Fruit fly (Drosophila melanogaster) whole organism, embryonic: ENCODE data around the gene OtopLb.

Experiments used
- Atf3 ChIP-seq: fragments of 200-800 bp; sonication (Bioruptor generic); optimal IDR thresholded peaks from 3 replicates; lab custom pipeline; 2016; ENCODE audit warnings: missing biosample characterization, missing genetic modification characterization
- CG12219 ChIP-seq: fragments of 200-800 bp; sonication (Bioruptor generic); optimal IDR thresholded peaks from 3 replicates; lab custom pipeline; 2018; ENCODE audit warnings: missing biosample characterization, mild to moderate bottlenecking, missing genetic modification characterization
- CG1233 ChIP-seq: fragments of 200-800 bp; sonication (Bioruptor generic); optimal IDR thresholded peaks from 4 replicates; lab custom pipeline; 2018; ENCODE audit warnings: missing biosample characterization, mild to moderate bottlenecking, missing genetic modification characterization
- CG13123 ChIP-seq: fragments of 200-800 bp; sonication (Bioruptor generic); optimal IDR thresholded peaks from 2 replicates; lab custom pipeline; 2016; ENCODE audit warnings: missing biosample characterization, missing genetic modification characterization
- CG1602 ChIP-seq: fragments of 200-800 bp; sonication (Bioruptor generic); optimal IDR thresholded peaks from 3 replicates; lab custom pipeline; 2016; ENCODE audit warnings: missing biosample characterization, missing genetic modification characterization
- CG2129 ChIP-seq: fragments of 200-800 bp; sonication (Bioruptor generic); IDR thresholded peaks from 2 replicates; pipeline ENCODE4 v1.3.6; 2022; ENCODE audit warnings: missing biosample characterization, missing genetic modification characterization; ENCODE audit not compliant: partially characterized antibody
- CG2199 ChIP-seq: fragments of 200-800 bp; sonication (Bioruptor generic); IDR thresholded peaks from 3 replicates; pipeline ENCODE4 v1.3.6; 2022; ENCODE audit warnings: missing biosample characterization, missing genetic modification characterization
- CG2875 ChIP-seq: fragments of 200-800 bp; sonication (Bioruptor generic); optimal IDR thresholded peaks from 2 replicates; lab custom pipeline; 2017; ENCODE audit warnings: missing biosample characterization, mild to moderate bottlenecking, missing genetic modification characterization, missing genetic modification reagents
- CG3163 ChIP-seq: fragments of 200-800 bp; sonication (Bioruptor generic); optimal IDR thresholded peaks from 3 replicates; lab custom pipeline; 2016; ENCODE audit warnings: missing biosample characterization, missing genetic modification characterization
- CG33213 ChIP-seq: fragments of 200-800 bp; sonication (Bioruptor generic); optimal IDR thresholded peaks from 3 replicates; lab custom pipeline; 2016; ENCODE audit warnings: missing biosample characterization, missing genetic modification characterization
- CG34376 ChIP-seq: fragments of 200-800 bp; sonication (Bioruptor generic); optimal IDR thresholded peaks from 2 replicates; lab custom pipeline; 2018; ENCODE audit warnings: missing biosample characterization, mild to moderate bottlenecking, missing genetic modification characterization
- CG3838 ChIP-seq: fragments of 200-800 bp; sonication (Bioruptor generic); optimal IDR thresholded peaks from 3 replicates; lab custom pipeline; 2016; ENCODE audit warnings: missing biosample characterization, missing genetic modification characterization
- CG6175 ChIP-seq: fragments of 200-800 bp; sonication (Bioruptor generic); IDR thresholded peaks from 3 replicates; pipeline ENCODE4 v1.3.6; 2022; ENCODE audit warnings: missing biosample characterization, missing genetic modification characterization
- CG6654 ChIP-seq: fragments of 200-800 bp; sonication (Bioruptor generic); optimal IDR thresholded peaks from 2 replicates; lab custom pipeline; 2017; ENCODE audit warnings: missing biosample characterization, mild to moderate bottlenecking, missing genetic modification characterization
- CG6683 ChIP-seq: fragments of 200-800 bp; sonication (Bioruptor generic); optimal IDR thresholded peaks from 2 replicates; lab custom pipeline; 2017; ENCODE audit warnings: missing biosample characterization, mild to moderate bottlenecking, missing genetic modification characterization, missing genetic modification reagents
- CG7745 ChIP-seq: fragments of 200-800 bp; sonication (Bioruptor generic); optimal IDR thresholded peaks from 2 replicates; lab custom pipeline; 2018; ENCODE audit warnings: missing biosample characterization, mild to moderate bottlenecking, missing genetic modification characterization, moderate library complexity
- CG8281 ChIP-seq: fragments of 200-800 bp; sonication (Bioruptor generic); optimal IDR thresholded peaks from 2 replicates; lab custom pipeline; 2018; ENCODE audit warnings: missing biosample characterization, mild to moderate bottlenecking, missing genetic modification characterization, moderate library complexity
- CG9817 ChIP-seq: fragments of 200-800 bp; sonication (Bioruptor generic); optimal IDR thresholded peaks from 2 replicates; lab custom pipeline; 2018; ENCODE audit warnings: missing biosample characterization, mild to moderate bottlenecking, missing genetic modification characterization, moderate library complexity
- CHES-1-like ChIP-seq: fragments of 200-800 bp; sonication (Bioruptor generic); optimal IDR thresholded peaks from 2 replicates; lab custom pipeline; 2016; ENCODE audit warnings: missing biosample characterization, missing genetic modification characterization
- Dek ChIP-seq: fragments of 200-800 bp; sonication (Bioruptor generic); optimal IDR thresholded peaks from 3 replicates; lab custom pipeline; 2019; ENCODE audit warnings: missing biosample characterization, mild to moderate bottlenecking, missing genetic modification characterization, moderate library complexity
- Elba2 ChIP-seq: fragments of 200-800 bp; sonication (Bioruptor generic); optimal IDR thresholded peaks from 3 replicates; lab custom pipeline; 2016; ENCODE audit warnings: missing biosample characterization, missing genetic modification characterization
- HLH54F ChIP-seq: fragments of 200-800 bp; sonication (Bioruptor generic); optimal IDR thresholded peaks from 3 replicates; lab custom pipeline; 2016; ENCODE audit warnings: missing biosample characterization, missing genetic modification characterization
- Hr51 ChIP-seq, 2 experiments: fragments of 200-800 bp; sonication (Bioruptor generic); optimal IDR thresholded peaks; 2 replicates in 1 of 2; 3 replicates in 1 of 2; lab custom pipeline; 2016 to 2018; ENCODE audit warnings: missing biosample characterization in 2 of 2, missing genetic modification characterization in 2 of 2, mild to moderate bottlenecking in 1 of 2, moderate library complexity in 1 of 2
- Hr78 ChIP-seq, 2 experiments: fragments of 200-800 bp in 1 of 2; fragments of >200 bp in 1 of 2; sonication (Bioruptor generic) in 1 of 2; optimal IDR thresholded peaks; 2 replicates each; lab custom pipeline; 2017 to 2019; ENCODE audit warnings: missing biosample characterization in 2 of 2, missing genetic modification characterization in 2 of 2, mild to moderate bottlenecking in 1 of 2, moderate library complexity in 1 of 2
- Lpt ChIP-seq: fragments of >200 bp; optimal IDR thresholded peaks from 2 replicates; lab custom pipeline; 2018; ENCODE audit warnings: missing biosample characterization, missing genetic modification characterization
- Neu2 ChIP-seq: fragments of 200-800 bp; sonication (Bioruptor generic); optimal IDR thresholded peaks from 3 replicates; lab custom pipeline; 2016; ENCODE audit warnings: missing biosample characterization, missing genetic modification characterization, borderline replicate concordance
- PHDP ChIP-seq: fragments of 200-800 bp; sonication (Bioruptor generic); optimal IDR thresholded peaks from 3 replicates; lab custom pipeline; 2018; ENCODE audit warnings: missing biosample characterization, mild to moderate bottlenecking, missing genetic modification characterization, moderate library complexity
- Sry-δ ChIP-seq: fragments of 200-800 bp; sonication (Bioruptor generic); optimal IDR thresholded peaks from 2 replicates; lab custom pipeline; 2016; ENCODE audit warnings: missing biosample characterization, missing genetic modification characterization
- Vsx1 ChIP-seq: fragments of 200-800 bp; sonication (Bioruptor generic); optimal IDR thresholded peaks from 2 replicates; lab custom pipeline; 2017; ENCODE audit warnings: missing biosample characterization, mild to moderate bottlenecking, missing genetic modification characterization, missing genetic modification reagents
- Xrp1 ChIP-seq: fragments of 200-800 bp; sonication (Bioruptor generic); IDR thresholded peaks from 2 replicates; pipeline ENCODE4 v1.3.6; 2022; ENCODE audit warnings: missing biosample characterization, missing genetic modification characterization
- abd-A ChIP-seq: fragments of 200-800 bp; sonication (Bioruptor generic); optimal IDR thresholded peaks from 3 replicates; lab custom pipeline; 2019; ENCODE audit warnings: missing biosample characterization, mild to moderate bottlenecking, missing genetic modification characterization, moderate library complexity
- ac ChIP-seq: fragments of 200-800 bp; sonication (Bioruptor generic); optimal IDR thresholded peaks from 3 replicates; lab custom pipeline; 2017; ENCODE audit warnings: missing biosample characterization, mild to moderate bottlenecking, missing genetic modification characterization
- ash1 ChIP-seq: fragments of 200-800 bp; sonication (Bioruptor generic); optimal IDR thresholded peaks from 2 replicates; lab custom pipeline; 2018; ENCODE audit warnings: missing biosample characterization, mild to moderate bottlenecking, missing genetic modification characterization
- ci ChIP-seq: fragments of 200-800 bp; sonication (Bioruptor generic); IDR thresholded peaks from 3 replicates; pipeline ENCODE4 v1.3.6; 2022; ENCODE audit warnings: missing biosample characterization, missing genetic modification characterization
- croc ChIP-seq: fragments of 200-800 bp; sonication (Bioruptor generic); conservative IDR thresholded peaks from 3 replicates; pipeline ENCODE4 v1.3.6; 2022; ENCODE audit warnings: missing biosample characterization, missing genetic modification characterization
- crol ChIP-seq: fragments of 200-800 bp; sonication (Bioruptor generic); IDR thresholded peaks from 2 replicates; pipeline ENCODE4 v1.3.6; 2022; ENCODE audit warnings: missing biosample characterization, missing genetic modification characterization
- crp ChIP-seq, 2 experiments: fragments of 200-800 bp; sonication (Bioruptor generic); optimal IDR thresholded peaks; 2 replicates in 1 of 2; 3 replicates in 1 of 2; lab custom pipeline; 2017; ENCODE audit warnings: missing biosample characterization in 2 of 2, missing genetic modification characterization in 2 of 2, mild to moderate bottlenecking in 1 of 2, moderate library complexity in 1 of 2
- cwo ChIP-seq: fragments of 200-800 bp; sonication (Bioruptor generic); optimal IDR thresholded peaks from 3 replicates; lab custom pipeline; 2017; ENCODE audit warnings: missing biosample characterization, missing genetic modification characterization, mild to moderate bottlenecking, moderate library complexity, missing genetic modification reagents
- dan ChIP-seq: fragments of 200-800 bp; sonication (Bioruptor generic); IDR thresholded peaks from 2 replicates; pipeline ENCODE4 v1.3.6; 2022; ENCODE audit warnings: missing biosample characterization, missing genetic modification characterization
- dati ChIP-seq: fragments of 200-800 bp; sonication (Bioruptor generic); IDR thresholded peaks from 2 replicates; pipeline ENCODE4 v1.3.6; 2022; ENCODE audit warnings: missing biosample characterization, missing genetic modification characterization
- eyg ChIP-seq: fragments of 200-800 bp; sonication (Bioruptor generic); optimal IDR thresholded peaks from 3 replicates; lab custom pipeline; 2016; ENCODE audit warnings: missing biosample characterization, missing genetic modification characterization
- gfzf ChIP-seq: fragments of 200-800 bp; sonication (Bioruptor generic); optimal IDR thresholded peaks from 2 replicates; lab custom pipeline; 2016; ENCODE audit warnings: missing biosample characterization, mild to moderate bottlenecking, missing genetic modification characterization, moderate library complexity
- grau ChIP-seq: fragments of 200-800 bp; optimal IDR thresholded peaks from 3 replicates; lab custom pipeline; 2019; ENCODE audit warnings: missing biosample characterization, mild to moderate bottlenecking, missing genetic modification characterization, moderate library complexity
- gt ChIP-seq: fragments of 200-800 bp; sonication (Bioruptor generic); IDR thresholded peaks from 2 replicates; pipeline ENCODE4 v1.3.6; 2022; ENCODE audit warnings: missing biosample characterization, missing genetic modification characterization
- klu ChIP-seq: fragments of 200-800 bp; sonication (Bioruptor generic); IDR thresholded peaks from 2 replicates; pipeline ENCODE4 v1.3.6; 2022; ENCODE audit warnings: missing biosample characterization, missing genetic modification characterization
- pum ChIP-seq: fragments of 200-800 bp; sonication (Bioruptor generic); optimal IDR thresholded peaks from 2 replicates; lab custom pipeline; 2016; ENCODE audit warnings: missing biosample characterization, missing genetic modification characterization
- row ChIP-seq: fragments of 200-800 bp; sonication (Bioruptor generic); IDR thresholded peaks from 3 replicates; pipeline ENCODE4 v1.3.6; 2022; ENCODE audit warnings: missing biosample characterization, missing genetic modification characterization
- salm ChIP-seq: fragments of 200-800 bp; sonication (Bioruptor generic); optimal IDR thresholded peaks from 2 replicates; lab custom pipeline; 2018; ENCODE audit warnings: missing biosample characterization, mild to moderate bottlenecking, missing genetic modification characterization
- tin ChIP-seq: fragments of 200-800 bp; sonication (Bioruptor generic); optimal IDR thresholded peaks from 3 replicates; lab custom pipeline; 2016; ENCODE audit warnings: missing biosample characterization, missing genetic modification characterization
- tio ChIP-seq: fragments of 200-800 bp; sonication (Bioruptor generic); optimal IDR thresholded peaks from 2 replicates; lab custom pipeline; 2017; ENCODE audit warnings: missing biosample characterization, missing genetic modification characterization, inconsistent platforms
- twi ChIP-seq: fragments of 200-800 bp; optimal IDR thresholded peaks from 2 replicates; lab custom pipeline; 2019; ENCODE audit warnings: missing biosample characterization, mild to moderate bottlenecking, missing genetic modification characterization, moderate library complexity

OtopLb gene

dm6 chr2L:3298065-3298469 lies 17.7 kb upstream of the OtopLb start (continued):
- no peak for TF ChIP-seq CG6175 (GFP tag; lab: Robert Waterston, UW)
- no peak for TF ChIP-seq Elba2
- TF ChIP-seq HLH54F (GFP tag; lab: Kevin White, UChicago) = no peak
- no peak for TF ChIP-seq CG9817 (tag; lab: Kevin White, UChicago)
- TF ChIP-seq twi (tag; lab: Kevin White, UChicago) = peak; percentile 89
- TF ChIP-seq Hr51 (GFP tag; optimal IDR thresholded peaks at IDR 0.05; lab: Kevin White, UChicago) = no peak
- peak; percentile 79 for TF ChIP-seq CG34376 (GFP tag; lab: Kevin White, UChicago)
- TF ChIP-seq CG3838 (GFP tag; lab: Kevin White, UChicago) = no peak
- TF ChIP-seq Dek (tag; lab: Kevin White, UChicago) = no peak
- TF ChIP-seq CG6683 = no peak
- TF ChIP-seq Hr78 (GFP tag; optimal IDR thresholded peaks at IDR 0.05; lab: Kevin White, UChicago) = peak in 1 of 2 experiments; percentile 51
- no peak for TF ChIP-seq crp (GFP tag; optimal IDR thresholded peaks at IDR 0.05; lab: Kevin White, UChicago)
- TF ChIP-seq Neu2 (GFP tag; lab: Kevin White, UChicago) = no peak
- TF ChIP-seq PHDP (tag; lab: Kevin White, UChicago) = no peak
- TF ChIP-seq gt (GFP tag; lab: Robert Waterston, UW) = no peak
- no peak for TF ChIP-seq dan (GFP tag; lab: Robert Waterston, UW)
- no peak for TF ChIP-seq tin (GFP tag; lab: Kevin White, UChicago)
- no peak for TF ChIP-seq salm (tag; lab: Kevin White, UChicago)
- TF ChIP-seq eyg (GFP tag; lab: Kevin White, UChicago) = no peak
- no peak for TF ChIP-seq crol (GFP tag; lab: Robert Waterston, UW)
- TF ChIP-seq Atf3 (GFP tag; lab: Kevin White, UChicago) = no peak
- TF ChIP-seq CG7745 (tag; lab: Kevin White, UChicago) = no peak
- no peak for TF ChIP-seq CG13123 (GFP tag; lab: Kevin White, UChicago)
- no peak for TF ChIP-seq abd-A (tag; lab: Kevin White, UChicago)
- TF ChIP-seq CG2129 (GFP tag; lab: Robert Waterston, UW) = no peak
- no peak for TF ChIP-seq ci (GFP tag; lab: Robert Waterston, UW)
- TF ChIP-seq gfzf (GFP tag; lab: Kevin White, UChicago) = no peak
- TF ChIP-seq dati (GFP tag; lab: Robert Waterston, UW) = no peak
- TF ChIP-seq CG8281 (tag; lab: Kevin White, UChicago) = no peak
- no peak for TF ChIP-seq CG3163 (GFP tag; lab: Kevin White, UChicago)
- no peak for TF ChIP-seq grau (tag; lab: Kevin White, UChicago)
- TF ChIP-seq tio = no peak
- no peak for TF ChIP-seq CG2199 (GFP tag; lab: Robert Waterston, UW)
- no peak for TF ChIP-seq ash1 (GFP tag; lab: Kevin White, UChicago)
- peak; percentile 49 for TF ChIP-seq cwo (GFP tag; lab: Kevin White, UChicago)
- no peak for TF ChIP-seq CG1602
- TF ChIP-seq CG6654 (GFP tag; lab: Kevin White, UChicago) = no peak
- peak; percentile 68 for TF ChIP-seq Vsx1 (GFP tag; lab: Kevin White, UChicago)
- TF ChIP-seq CG33213 = no peak
- TF ChIP-seq ac = no peak
- TF ChIP-seq Xrp1 (GFP tag; lab: Robert Waterston, UW) = no peak
- no peak for TF ChIP-seq row (GFP tag; lab: Robert Waterston, UW)
- TF ChIP-seq Sry-δ = no peak
- no peak for TF ChIP-seq CG1233 (GFP tag; lab: Kevin White, UChicago)
- no peak for TF ChIP-seq CG12219
- no peak for TF ChIP-seq croc (GFP tag; lab: Robert Waterston, UW)
- no peak for TF ChIP-seq pum (GFP tag; lab: Kevin White, UChicago)
- TF ChIP-seq CHES-1-like (GFP tag; lab: Kevin White, UChicago) = no peak
- TF ChIP-seq Lpt = no peak
- no peak for TF ChIP-seq CG2875 (GFP tag; lab: Kevin White, UChicago)
- TF ChIP-seq klu (GFP tag; lab: Robert Waterston, UW) = no peak
